Worm (Caenorhabditis elegans) whole organism, young adult: ENCODE data around the gene gem-1.

ENCODE experiments used
- atf-7 ChIP-seq: sonication (generic microtip); optimal IDR thresholded peaks from 2 replicates; lab custom pipeline; 2017; ENCODE audit warnings: mild to moderate bottlenecking, missing genetic modification characterization, missing compliant biosample characterization
- nfya-1 ChIP-seq: sonication (generic microtip); optimal IDR thresholded peaks from 2 replicates; lab custom pipeline; 2017; ENCODE audit warnings: antibody characterized with exemption, missing compliant biosample characterization, missing genetic modification characterization, borderline replicate concordance; ENCODE audit not compliant: insufficient read depth
- unc-62 ChIP-seq: fragments of 150-350 bp; optimal IDR thresholded peaks from 2 replicates; lab custom pipeline; 2014; ENCODE audit warnings: missing biosample characterization, missing genetic modification reagents, missing genetic modification characterization

- TF ChIP-seq nfya-1 (tag; lab: Kevin White, UChicago) (no peak), unc-62 (no peak), atf-7 (tag; lab: Kevin White, UChicago) (no peak)
Observed at ce11 chrX:13376185-13376584, 607 bp downstream of the gem-1 start.
